Worm (Caenorhabditis elegans) whole organism, L1 larva: ENCODE results near the gene F42C5.9.
A peak's percentile ranks its signal among the peaks of the same experiment; 100 is the strongest.

Experiments used
- efl-1 ChIP-seq, 4 experiments: fragments of 150-350 bp; optimal IDR thresholded peaks in 3 of 4; peaks in 1 of 4; 1 replicate in 1 of 4; 2 replicates in 3 of 4; lab custom pipeline; 2014; ENCODE audit warnings: missing biosample characterization in 2 of 4, missing genetic modification characterization in 2 of 4, missing genetic modification reagents in 2 of 4
- elt-2 ChIP-seq: sonication (generic microtip); optimal IDR thresholded peaks from 2 replicates; lab custom pipeline; 2016; ENCODE audit warnings: missing genetic modification characterization, mild to moderate bottlenecking, inconsistent platforms, missing compliant biosample characterization, missing genetic modification reagents
- fkh-8 ChIP-seq: sonication (generic microtip); optimal IDR thresholded peaks from 2 replicates; lab custom pipeline; 2016; ENCODE audit warnings: mild to moderate bottlenecking, missing genetic modification characterization, missing compliant biosample characterization
- lin-14 ChIP-seq: fragments of 200-800 bp; sonication (Bioruptor generic); optimal IDR thresholded peaks from 2 replicates; lab custom pipeline; 2018; ENCODE audit warnings: mild to moderate bottlenecking, missing genetic modification characterization, moderate library complexity, missing compliant biosample characterization
- nhr-20 ChIP-seq: sonication (generic microtip); optimal IDR thresholded peaks from 2 replicates; lab custom pipeline; 2016; ENCODE audit warnings: mild to moderate bottlenecking, missing genetic modification characterization, missing compliant biosample characterization
- nhr-47 ChIP-seq: sonication (generic microtip); optimal IDR thresholded peaks from 2 replicates; lab custom pipeline; 2016; ENCODE audit warnings: mild to moderate bottlenecking, missing genetic modification characterization, moderate library complexity, missing compliant biosample characterization
- nhr-90 ChIP-seq: sonication (generic microtip); optimal IDR thresholded peaks from 2 replicates; lab custom pipeline; 2016; ENCODE audit warnings: mild to moderate bottlenecking, missing genetic modification characterization, missing compliant biosample characterization; ENCODE audit not compliant: poor library complexity
- snu-23 ChIP-seq: sonication (generic microtip); optimal IDR thresholded peaks from 2 replicates; lab custom pipeline; 2016; ENCODE audit warnings: missing genetic modification characterization, missing compliant biosample characterization
- swsn-7 ChIP-seq: sonication (generic microtip); optimal IDR thresholded peaks from 2 replicates; lab custom pipeline; 2016; ENCODE audit warnings: missing genetic modification characterization, missing compliant biosample characterization
- unc-86 ChIP-seq: sonication (generic microtip); optimal IDR thresholded peaks from 2 replicates; lab custom pipeline; 2016; ENCODE audit warnings: missing genetic modification characterization, missing compliant biosample characterization

The F42C5.9 gene

ce11 chrIV:7274969-7275548 lies 41.8 kb downstream of the F42C5.9 start:
- TF ChIP-seq efl-1 (optimal IDR thresholded peaks at IDR 0.05; lab: Kevin White, UChicago), result no peak
- TF ChIP-seq efl-1 (GFP tag; optimal IDR thresholded peaks at IDR 0.05 in 1 of 2; lab: Kevin White, UChicago), result peak in 1 of 2 experiments; percentile 8
- peak; percentile 43 for TF ChIP-seq lin-14 (GFP tag; lab: Kevin White, UChicago)
- TF ChIP-seq fkh-8 (tag; lab: Kevin White, UChicago), result no peak
- TF ChIP-seq nhr-90 (tag; lab: Kevin White, UChicago), result peak; percentile 18
- TF ChIP-seq snu-23, result peak; percentile 27
- no peak for TF ChIP-seq unc-86 (tag; lab: Kevin White, UChicago)
- peak; percentile 3 for TF ChIP-seq elt-2 (tag; lab: Kevin White, UChicago)
- TF ChIP-seq swsn-7 (tag; lab: Kevin White, UChicago), result no peak
- peak; percentile 11 for TF ChIP-seq nhr-47
- peak; percentile 2 for TF ChIP-seq nhr-20 (tag; lab: Kevin White, UChicago)
